Worm (Caenorhabditis elegans): Measurements from ENCODE around the gene sto-5.

sto-5 gene

ce11 chrX:16872446-16872962, 47.2 kb upstream of the sto-5 start, which contains the start of gene T20F7.1 (continued):
- TF ChIP-seq attf-5 (GFP tag; optimal IDR thresholded peaks at IDR 0.05) (peak; percentile 51), F23B12.7 (tag; optimal IDR thresholded peaks at IDR 0.05; ENCODE audit: insufficient read depth) (peak; percentile 31), egl-44 (GFP tag; IDR thresholded peaks at IDR 0.05) (no peak), lsy-27 (tag; optimal IDR thresholded peaks at IDR 0.05; ENCODE audit: borderline replicate concordance, insufficient read depth) (no peak), ceh-100 (GFP tag; IDR thresholded peaks at IDR 0.05) (no peak), snpc-1.1 (tag; optimal IDR thresholded peaks at IDR 0.05; ENCODE audit: insufficient read depth) (no peak), tlf-1 (GFP tag; optimal IDR thresholded peaks at IDR 0.05) (no peak)

- TF ChIP-seq dox-1 (GFP tag; IDR thresholded peaks at IDR 0.05) (0 out of 2 replicates have a peak, but pooled peaks have one; percentile 13), lin-54 (GFP tag; optimal IDR thresholded peaks at IDR 0.05) (no peak), madf-8 (GFP tag; conservative IDR thresholded peaks at IDR 0.05) (no peak), nhr-120 (GFP tag; IDR thresholded peaks at IDR 0.05) (no peak), sea-2 (GFP tag; IDR thresholded peaks at IDR 0.05) (no peak), fkh-3 (tag; optimal IDR thresholded peaks at IDR 0.05) (no peak), him-1 (tag; optimal IDR thresholded peaks at IDR 0.05) (no peak), hsf-1 (GFP tag; IDR thresholded peaks at IDR 0.05) (no peak), hlh-26 (GFP tag; conservative IDR thresholded peaks at IDR 0.05) (no peak), D2030.7 (GFP tag; IDR thresholded peaks at IDR 0.05) (no peak), ztf-3 (GFP tag; optimal IDR thresholded peaks at IDR 0.05) (no peak), repo-1 (tag; optimal IDR thresholded peaks at IDR 0.05) (no peak), attf-3 (GFP tag; conservative IDR thresholded peaks at IDR 0.05) (no peak), die-1 (tag; optimal IDR thresholded peaks at IDR 0.05) (no peak), aptf-3 (GFP tag; IDR thresholded peaks at IDR 0.05) (no peak), Y56A3A.18 (GFP tag; IDR thresholded peaks at IDR 0.05) (no peak), bed-2 (GFP tag; IDR thresholded peaks at IDR 0.05) (no peak), lin-40 (tag; optimal IDR thresholded peaks at IDR 0.05) (peak; percentile 23), hmg-1.2 (GFP tag; IDR thresholded peaks at IDR 0.05) (no peak), zim-3 (tag; optimal IDR thresholded peaks at IDR 0.05) (no peak), Y53F4B.3 (GFP tag; IDR thresholded peaks at IDR 0.05) (no peak), nhr-80 (tag; optimal IDR thresholded peaks at IDR 0.05) (peak; percentile 64), somi-1 (GFP tag; optimal IDR thresholded peaks at IDR 0.05) (peak; percentile 28), lag-1 (GFP tag; IDR thresholded peaks at IDR 0.05) (no peak), nhr-27 (tag; optimal IDR thresholded peaks at IDR 0.05) (no peak), ceh-40 (GFP tag; IDR thresholded peaks at IDR 0.05) (no peak), lin-26 (GFP tag; IDR thresholded peaks at IDR 0.05) (no peak), cebp-1 (GFP tag; IDR thresholded peaks at IDR 0.05) (peak; percentile 47; the same call in 1 of the 2 replicates), cebp-1 (tag; optimal IDR thresholded peaks at IDR 0.05) (peak; percentile 76), ztf-26 (tag; optimal IDR thresholded peaks at IDR 0.05) (no peak), C17E4.6 (GFP tag; IDR thresholded peaks at IDR 0.05) (no peak), F10E7.11 (tag; optimal IDR thresholded peaks at IDR 0.05) (no peak), Y53G8AR.9 (GFP tag; conservative IDR thresholded peaks at IDR 0.05) (no peak), F37B4.10 (GFP tag; IDR thresholded peaks at IDR 0.05) (no peak), madf-6 (GFP tag; IDR thresholded peaks at IDR 0.05) (no peak), F52B5.7 (tag; optimal IDR thresholded peaks at IDR 0.05) (no peak), hrde-1 (tag; optimal IDR thresholded peaks at IDR 0.05; ENCODE audit: borderline replicate concordance) (no peak), F57A8.1 (GFP tag; optimal IDR thresholded peaks at IDR 0.05) (no peak), let-526 (GFP tag; IDR thresholded peaks at IDR 0.05) (no peak), ztf-28 (GFP tag; IDR thresholded peaks at IDR 0.05) (no peak)
These were observed 46.1 kb upstream of the sto-5 start for ce11 chrX:16871355-16871754.
